Worm (Caenorhabditis elegans) whole organism, L4 larva: ENCODE measurements around the gene T08B1.1.

ENCODE experiments used
- aha-1 ChIP-seq: fragments of 150-350 bp; peaks from one replicate; lab custom pipeline; 2014; ENCODE audit warnings: missing biosample characterization, missing genetic modification characterization
- daf-8 ChIP-seq: fragments of 200-800 bp; sonication (Bioruptor generic); IDR thresholded peaks from 2 replicates; pipeline ENCODE4 v1.3.6; 2022; ENCODE audit warnings: missing genetic modification characterization, missing compliant biosample characterization
- nhr-76 ChIP-seq: fragments of 150-350 bp; optimal IDR thresholded peaks from 2 replicates; lab custom pipeline; 2014; ENCODE audit warnings: missing biosample characterization, missing genetic modification characterization
- unc-62 ChIP-seq, 3 experiments: fragments of 150-350 bp in 1 of 3; sonication (generic microtip); optimal IDR thresholded peaks in 2 of 3; peaks in 1 of 3; 1 replicate in 1 of 3; 2 replicates in 2 of 3; lab custom pipeline; 2014 to 2017; ENCODE audit warnings: missing biosample characterization in 3 of 3, missing genetic modification characterization in 3 of 3, missing genetic modification reagents in 3 of 3, missing genotype in 1 of 3

T08B1.1 gene

ce11 chrV:1935494-1935893 is 51.4 kb downstream of the T08B1.1 start:
- TF ChIP-seq nhr-76 = no peak
- TF ChIP-seq unc-62 (GFP tag; optimal IDR thresholded peaks at IDR 0.05 in 1 of 2; lab: Kevin White, UChicago) = peak in 1 of 2 experiments; percentile 26
- no peak for TF ChIP-seq unc-62 (tag; optimal IDR thresholded peaks at IDR 0.05; lab: Kevin White, UChicago)
- peak; percentile 71 for TF ChIP-seq aha-1
- no peak for TF ChIP-seq daf-8 (GFP tag; lab: Robert Waterston, UW)
